Fruit fly (Drosophila melanogaster) whole organism, prepupa: Measurements from ENCODE around the gene CG6403.

Experiments
- Blimp-1 ChIP-seq: fragments of 200-800 bp; sonication (Bioruptor generic); optimal IDR thresholded peaks from 3 replicates; lab custom pipeline; 2017; ENCODE audit warnings: missing biosample characterization, missing genetic modification characterization, mild to moderate bottlenecking, moderate library complexity, missing genetic modification reagents
- CG10669 ChIP-seq: fragments of 200-800 bp; sonication (Bioruptor generic); optimal IDR thresholded peaks from 3 replicates; lab custom pipeline; 2018; ENCODE audit warnings: missing biosample characterization, mild to moderate bottlenecking, missing genetic modification characterization, moderate library complexity
- CG11294 ChIP-seq: fragments of 200-800 bp; sonication (Bioruptor generic); IDR thresholded peaks from 2 replicates; pipeline ENCODE4 v1.3.6; 2022; ENCODE audit warnings: missing biosample characterization, missing genetic modification characterization
- CG11762 ChIP-seq: fragments of 200-800 bp; sonication (Bioruptor generic); optimal IDR thresholded peaks from 3 replicates; lab custom pipeline; 2016; ENCODE audit warnings: missing biosample characterization, missing genetic modification characterization; ENCODE audit not compliant: insufficient read depth
- CG15336 ChIP-seq: fragments of 200-800 bp; sonication (Bioruptor generic); IDR thresholded peaks from 2 replicates; pipeline ENCODE4 v1.3.6; 2022; ENCODE audit warnings: missing biosample characterization, missing genetic modification characterization
- CG1621 ChIP-seq: fragments of 200-800 bp; sonication (Bioruptor generic); optimal IDR thresholded peaks from 3 replicates; lab custom pipeline; 2018; ENCODE audit warnings: missing biosample characterization, mild to moderate bottlenecking, missing genetic modification characterization
- CG16779 ChIP-seq: fragments of 200-800 bp; sonication (Bioruptor generic); optimal IDR thresholded peaks from 3 replicates; lab custom pipeline; 2017; ENCODE audit warnings: missing biosample characterization, mild to moderate bottlenecking, missing genetic modification characterization
- CG3032 ChIP-seq: fragments of 200-800 bp; optimal IDR thresholded peaks from 2 replicates; lab custom pipeline; 2019; ENCODE audit warnings: missing biosample characterization, mild to moderate bottlenecking, missing genetic modification characterization, moderate library complexity
- CG34406 ChIP-seq: fragments of 200-800 bp; sonication (Bioruptor generic); optimal IDR thresholded peaks from 3 replicates; lab custom pipeline; 2016; ENCODE audit warnings: missing biosample characterization, missing genetic modification characterization
- CG6276 ChIP-seq: fragments of 200-800 bp; sonication (Bioruptor generic); optimal IDR thresholded peaks from 2 replicates; lab custom pipeline; 2017; ENCODE audit warnings: missing biosample characterization, mild to moderate bottlenecking, missing genetic modification characterization
- CG6792 ChIP-seq: fragments of 200-800 bp; sonication (Bioruptor generic); optimal IDR thresholded peaks from 3 replicates; lab custom pipeline; 2016; ENCODE audit warnings: missing biosample characterization, missing genetic modification characterization
- CG6808 ChIP-seq: fragments of 200-800 bp; sonication (Bioruptor generic); optimal IDR thresholded peaks from 3 replicates; lab custom pipeline; 2017; ENCODE audit warnings: missing biosample characterization, missing genetic modification characterization, mild to moderate bottlenecking, moderate library complexity, missing genetic modification reagents
- CG6854 ChIP-seq: fragments of 200-800 bp; sonication (Bioruptor generic); optimal IDR thresholded peaks from 2 replicates; lab custom pipeline; 2017; ENCODE audit warnings: missing biosample characterization, mild to moderate bottlenecking, missing genetic modification characterization
- CG7368 ChIP-seq: fragments of 200-800 bp; sonication (Bioruptor generic); optimal IDR thresholded peaks from 3 replicates; lab custom pipeline; 2016; ENCODE audit warnings: missing biosample characterization, missing genetic modification characterization
- CG8119 ChIP-seq: fragments of 200-800 bp; sonication (Bioruptor generic); IDR thresholded peaks from 3 replicates; pipeline ENCODE4 v1.3.6; 2022; ENCODE audit warnings: missing biosample characterization, missing genetic modification characterization
- CG8319 ChIP-seq: fragments of 200-800 bp; sonication (Bioruptor generic); optimal IDR thresholded peaks from 3 replicates; lab custom pipeline; 2016; ENCODE audit warnings: missing biosample characterization, missing genetic modification characterization
- CG8632 ChIP-seq: fragments of 200-800 bp; sonication (Bioruptor generic); optimal IDR thresholded peaks from 3 replicates; lab custom pipeline; 2016; ENCODE audit warnings: missing biosample characterization, missing genetic modification characterization
- CG9139 ChIP-seq: fragments of 200-800 bp; sonication (Bioruptor generic); optimal IDR thresholded peaks from 3 replicates; lab custom pipeline; 2017; ENCODE audit warnings: missing biosample characterization, mild to moderate bottlenecking, missing genetic modification characterization
- Eip75B ChIP-seq: fragments of 200-800 bp; sonication (Bioruptor generic); optimal IDR thresholded peaks from 3 replicates; lab custom pipeline; 2016; ENCODE audit warnings: missing biosample characterization, missing genetic modification characterization
- Eip78C ChIP-seq: fragments of 200-800 bp; sonication (Bioruptor generic); peaks from one replicate; lab custom pipeline; 2016; ENCODE audit warnings: missing biosample characterization, missing genetic modification characterization
- Ets96B ChIP-seq: fragments of 200-800 bp; optimal IDR thresholded peaks from 2 replicates; lab custom pipeline; 2019; ENCODE audit warnings: missing biosample characterization, mild to moderate bottlenecking, missing genetic modification characterization, moderate library complexity
- Gug ChIP-seq: fragments of 200-800 bp; sonication (Bioruptor generic); IDR thresholded peaks from 2 replicates; pipeline ENCODE4 v1.3.6; 2022; ENCODE audit warnings: missing biosample characterization, missing genetic modification characterization
- Hr38 ChIP-seq: sonication (Bioruptor generic); optimal IDR thresholded peaks from 2 replicates; lab custom pipeline; 2016; ENCODE audit warnings: missing biosample characterization, missing genetic modification characterization
- Hr39 ChIP-seq: fragments of 200-800 bp; sonication (Bioruptor generic); optimal IDR thresholded peaks from 2 replicates; lab custom pipeline; 2016; ENCODE audit warnings: missing biosample characterization, missing genetic modification characterization
- Lpt ChIP-seq: fragments of 200-800 bp; sonication (Bioruptor generic); optimal IDR thresholded peaks from 3 replicates; lab custom pipeline; 2016; ENCODE audit warnings: missing biosample characterization, missing genetic modification characterization
- OdsH ChIP-seq: fragments of 200-800 bp; sonication (Bioruptor generic); optimal IDR thresholded peaks from 3 replicates; lab custom pipeline; 2016; ENCODE audit warnings: missing biosample characterization, missing genetic modification characterization
- achi ChIP-seq: fragments of 200-800 bp; sonication (Bioruptor generic); optimal IDR thresholded peaks from 3 replicates; lab custom pipeline; 2016; ENCODE audit warnings: missing biosample characterization, missing genetic modification characterization
- acj6 ChIP-seq: fragments of 200-800 bp; sonication (Bioruptor generic); optimal IDR thresholded peaks from 3 replicates; lab custom pipeline; 2016; ENCODE audit warnings: missing biosample characterization, missing genetic modification characterization
- cyc ChIP-seq: fragments of 200-800 bp; sonication (Bioruptor generic); optimal IDR thresholded peaks from 3 replicates; lab custom pipeline; 2016; ENCODE audit warnings: missing biosample characterization, missing genetic modification characterization
- dac ChIP-seq: fragments of 200-800 bp; sonication (Bioruptor generic); optimal IDR thresholded peaks from 2 replicates; lab custom pipeline; 2017; ENCODE audit warnings: missing biosample characterization, mild to moderate bottlenecking, missing genetic modification characterization
- dsx ChIP-seq: fragments of 200-800 bp; optimal IDR thresholded peaks from 3 replicates; lab custom pipeline; 2019; ENCODE audit warnings: missing biosample characterization, mild to moderate bottlenecking, missing genetic modification characterization, moderate library complexity; ENCODE audit not compliant: poor library complexity, severe bottlenecking
- esn ChIP-seq: fragments of 200-800 bp; sonication (Bioruptor generic); optimal IDR thresholded peaks from 2 replicates; lab custom pipeline; 2016; ENCODE audit warnings: missing biosample characterization, mild to moderate bottlenecking, missing genetic modification characterization, moderate library complexity
- fd85E ChIP-seq: fragments of 200-800 bp; sonication (Bioruptor generic); optimal IDR thresholded peaks from 3 replicates; lab custom pipeline; 2016; ENCODE audit warnings: missing biosample characterization, missing genetic modification characterization
- fkh ChIP-seq: fragments of 200-800 bp; sonication (Bioruptor generic); optimal IDR thresholded peaks from 3 replicates; lab custom pipeline; 2017; ENCODE audit warnings: missing biosample characterization, mild to moderate bottlenecking, missing genetic modification characterization, moderate library complexity
- lz ChIP-seq: fragments of 200-800 bp; sonication (Bioruptor generic); optimal IDR thresholded peaks from 3 replicates; lab custom pipeline; 2016; ENCODE audit warnings: missing biosample characterization, missing genetic modification characterization
- net ChIP-seq: fragments of 200-800 bp; sonication (Bioruptor generic); optimal IDR thresholded peaks from 3 replicates; lab custom pipeline; 2016; ENCODE audit warnings: missing biosample characterization, missing genetic modification characterization
- pdm3 ChIP-seq: fragments of 200-800 bp; sonication (Bioruptor generic); optimal IDR thresholded peaks from 3 replicates; lab custom pipeline; 2016; ENCODE audit warnings: missing biosample characterization, missing genetic modification characterization
- ss ChIP-seq, 2 experiments: fragments of 200-800 bp; sonication (Bioruptor generic); optimal IDR thresholded peaks; 2 replicates in 1 of 2; 3 replicates in 1 of 2; lab custom pipeline; 2017 to 2018; ENCODE audit warnings: mild to moderate bottlenecking in 2 of 2, missing biosample characterization in 2 of 2, missing genetic modification characterization in 2 of 2, moderate library complexity in 1 of 2
- svp ChIP-seq: fragments of 200-800 bp; sonication (Bioruptor generic); peaks from one replicate; lab custom pipeline; 2016; ENCODE audit warnings: missing biosample characterization, missing genetic modification characterization
- topi ChIP-seq: fragments of 200-800 bp; sonication (Bioruptor generic); optimal IDR thresholded peaks from 3 replicates; lab custom pipeline; 2016; ENCODE audit warnings: missing biosample characterization, missing genetic modification characterization

The CG6403 gene

DNA sequence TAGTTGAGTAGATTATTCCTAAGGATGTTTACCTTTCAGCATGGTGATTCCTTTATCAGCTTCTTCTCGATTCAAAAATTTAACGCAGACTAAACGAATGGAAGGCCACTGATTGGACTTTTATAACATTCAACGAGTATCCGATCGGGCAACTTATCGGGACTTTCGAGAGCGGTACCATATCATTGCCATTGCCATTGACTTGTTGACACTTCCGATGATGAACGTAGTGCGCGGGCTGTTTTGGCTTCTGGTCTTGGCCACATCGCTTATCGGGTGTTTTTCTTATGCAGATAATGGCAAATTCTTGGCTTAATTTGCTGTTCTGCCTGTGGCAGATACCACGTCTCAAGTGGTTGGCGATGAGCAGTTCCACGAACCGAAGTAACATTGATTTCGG, at the start of gene CG6403:
CG6403 (minus strand) TSS at position 101 of the 400 bp plus-strand sequence.
- TF ChIP-seq Hr39 (GFP tag; lab: Kevin White, UChicago) (no peak), CG6854 (no peak), CG6276 (GFP tag; lab: Kevin White, UChicago) (no peak), CG3032 (no peak), Blimp-1 (no peak), CG9139 (GFP tag; lab: Kevin White, UChicago) (no peak), esn (no peak), cyc (GFP tag; lab: Kevin White, UChicago) (no peak), CG1621 (no peak), Lpt (GFP tag; lab: Kevin White, UChicago) (no peak), lz (GFP tag; lab: Kevin White, UChicago) (no peak), CG7368 (GFP tag; lab: Kevin White, UChicago) (no peak), CG34406 (GFP tag; lab: Kevin White, UChicago) (no peak), CG15336 (GFP tag; lab: Robert Waterston, UW) (no peak), dac (no peak), Eip75B (GFP tag; lab: Kevin White, UChicago) (no peak), OdsH (GFP tag; lab: Kevin White, UChicago) (no peak), CG16779 (tag; lab: Kevin White, UChicago) (no peak), CG8319 (no peak), ss (GFP tag; optimal IDR thresholded peaks at IDR 0.05; lab: Kevin White, UChicago) (no peak)

DNA sequence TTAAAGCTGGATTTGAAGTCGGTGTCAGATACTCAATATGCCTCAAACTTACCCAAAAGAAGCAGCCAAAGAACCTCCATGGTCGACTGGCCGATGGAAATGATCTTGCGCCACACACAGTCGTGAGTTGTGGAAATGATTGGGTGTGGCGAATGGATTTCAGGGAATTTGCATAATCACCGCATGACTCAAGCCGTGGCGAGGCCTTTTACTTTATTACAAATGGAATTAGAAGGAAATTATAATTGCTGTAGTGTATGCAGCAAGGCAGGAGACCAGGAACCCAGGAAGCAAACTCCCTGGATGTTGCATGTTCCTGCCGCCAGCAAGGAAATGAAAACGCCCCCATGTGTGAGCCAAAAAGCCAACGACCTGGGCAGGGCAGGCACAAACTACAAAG, 48.0 kb upstream of the CG6403 start, which contains the start of gene CG42789:
CG42789 (minus strand) TSS at position 101 of the 400 bp plus-strand sequence.
- TF ChIP-seq CG8319 (no peak), Gug (GFP tag; lab: Robert Waterston, UW) (no peak), CG1621 (no peak), CG8632 (GFP tag; lab: Kevin White, UChicago) (no peak), CG9139 (GFP tag; lab: Kevin White, UChicago) (no peak), CG11762 (GFP tag; lab: Kevin White, UChicago) (no peak), CG6792 (GFP tag; lab: Kevin White, UChicago) (no peak), acj6 (GFP tag; lab: Kevin White, UChicago) (no peak)

DNA sequence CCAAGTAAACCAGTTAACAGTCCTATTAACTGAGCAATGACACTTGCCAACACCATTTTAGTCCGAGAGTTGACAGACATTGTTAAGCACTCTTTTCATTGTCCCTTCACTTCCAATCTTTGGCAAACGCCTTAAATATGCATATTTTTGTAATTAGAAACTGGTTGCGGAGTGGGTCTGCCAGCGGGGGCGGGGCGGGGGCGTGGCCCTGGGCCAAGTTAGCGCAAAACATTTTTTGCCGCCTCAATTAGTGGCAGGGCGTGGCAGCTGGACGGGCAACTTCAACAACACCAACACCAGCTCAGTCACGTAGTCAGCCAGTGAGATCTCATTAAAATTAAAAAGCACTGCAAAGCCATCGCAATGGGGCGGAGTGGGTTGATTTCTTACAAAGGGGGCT, 25.6 kb upstream of the CG6403 start:
- no peak for TF ChIP-seq achi (GFP tag; lab: Kevin White, UChicago)
- TF ChIP-seq fd85E (GFP tag; lab: Kevin White, UChicago), result no peak
- TF ChIP-seq dac, result no peak
- TF ChIP-seq Eip78C, result no peak

DNA sequence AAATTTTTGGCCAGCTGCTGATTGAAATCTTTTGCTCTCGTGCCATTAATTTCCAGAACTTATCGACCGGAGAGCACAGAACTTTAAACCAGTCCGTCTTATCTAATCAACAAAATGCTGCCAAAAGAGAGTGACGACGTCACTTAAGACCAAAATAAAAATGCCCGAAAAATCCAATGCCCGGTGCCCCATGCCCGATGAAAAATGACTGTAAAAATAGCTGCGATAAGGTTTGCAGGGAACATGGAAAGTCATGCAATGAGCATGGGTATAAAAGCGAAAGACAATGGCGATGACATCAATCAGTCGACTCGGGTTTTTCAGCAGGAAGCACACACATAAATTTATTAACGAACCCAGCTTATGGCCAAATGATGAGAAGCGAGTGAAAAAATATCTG, 1.2 kb upstream of the CG6403 start, which contains the start of gene CG14247:
CG14247 (plus strand) TSS at position 301 of the 400 bp plus-strand sequence.
- no peak for TF ChIP-seq svp
- TF ChIP-seq CG8119 (GFP tag; lab: Robert Waterston, UW), result no peak
- TF ChIP-seq CG8632 (GFP tag; lab: Kevin White, UChicago), result no peak
- no peak for TF ChIP-seq CG15336 (GFP tag; lab: Robert Waterston, UW)
- TF ChIP-seq net, result no peak
- TF ChIP-seq acj6 (GFP tag; lab: Kevin White, UChicago), result no peak
- no peak for TF ChIP-seq CG6808 (GFP tag; lab: Kevin White, UChicago)
- no peak for TF ChIP-seq dsx (GFP tag; lab: Kevin White, UChicago)
- no peak for TF ChIP-seq lz (GFP tag; lab: Kevin White, UChicago)
- TF ChIP-seq OdsH (GFP tag; lab: Kevin White, UChicago), result no peak

DNA sequence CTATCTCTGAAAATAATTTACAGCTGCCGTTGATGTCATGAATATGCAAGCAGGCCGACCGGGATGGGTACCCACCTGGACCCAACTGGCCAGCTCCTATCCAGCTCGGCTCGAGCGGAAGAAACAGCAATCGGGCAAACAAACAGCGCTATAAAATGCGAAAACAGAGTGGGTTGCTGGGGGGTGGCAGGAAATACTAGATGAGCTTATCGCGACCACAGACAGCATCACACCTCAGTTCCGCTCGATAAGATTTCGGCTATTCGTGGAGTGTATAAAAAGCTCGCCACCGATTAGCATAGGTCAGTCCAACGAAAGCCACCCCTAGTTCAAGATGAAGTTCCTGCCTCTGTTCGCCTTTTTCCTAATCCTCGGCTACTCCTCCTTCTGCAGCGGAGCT, 7.7 kb downstream of the CG6403 start, which contains the start of gene CG14245:
CG14245 (plus strand) TSS at position 301 of the 400 bp plus-strand sequence.
- TF ChIP-seq Hr38 (no peak), CG6808 (GFP tag; lab: Kevin White, UChicago) (no peak), CG6854 (no peak), CG8119 (GFP tag; lab: Robert Waterston, UW) (no peak), CG11294 (no peak), topi (GFP tag; lab: Kevin White, UChicago) (no peak), CG7368 (GFP tag; lab: Kevin White, UChicago) (no peak), fd85E (GFP tag; lab: Kevin White, UChicago) (no peak), Ets96B (tag; lab: Kevin White, UChicago) (no peak), CG16779 (tag; lab: Kevin White, UChicago) (no peak), svp (no peak), Eip78C (no peak), pdm3 (GFP tag; lab: Kevin White, UChicago) (no peak), CG1621 (no peak), fkh (no peak), CG10669 (no peak), CG6792 (GFP tag; lab: Kevin White, UChicago) (no peak), CG8319 (no peak)
- TF ChIP-seq, all 60 proteins: peak for 0
